Worm (Caenorhabditis elegans): ENCODE measurements around the gene dhc-4.

Gene dhc-4

DNA sequence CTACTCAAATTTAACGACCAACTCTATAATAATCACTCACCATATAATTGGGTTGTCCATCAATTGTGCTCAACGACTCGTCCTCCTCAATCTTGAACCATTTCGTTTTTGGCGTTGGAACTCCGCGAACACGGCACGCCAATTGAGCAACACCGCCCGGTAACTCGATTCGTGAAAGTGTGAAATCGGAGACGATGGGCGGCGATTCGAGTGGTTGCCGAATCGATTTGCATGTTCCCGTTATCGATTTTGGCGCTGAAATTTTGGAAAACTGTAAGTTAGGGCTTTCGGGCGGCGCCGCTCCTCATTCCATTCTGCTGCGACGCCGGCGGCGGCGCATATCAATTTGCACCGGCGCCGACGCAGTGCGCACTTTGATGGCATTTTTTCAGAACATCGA lies 18.0 kb upstream of the dhc-4 start:
- no peak for TF ChIP-seq flt-1 (GFP tag; IDR thresholded peaks at IDR 0.05)
- no peak for TF ChIP-seq tab-1 (GFP tag; IDR thresholded peaks at IDR 0.05)
- no peak for TF ChIP-seq ztf-23 (GFP tag; IDR thresholded peaks at IDR 0.05)
- no peak for TF ChIP-seq ref-1 (GFP tag; conservative IDR thresholded peaks at IDR 0.05)
- TF ChIP-seq cog-1 (tag; optimal IDR thresholded peaks at IDR 0.05): no peak
- TF ChIP-seq med-1 (GFP tag; optimal IDR thresholded peaks at IDR 0.05; ENCODE audit: insufficient read depth): no peak
- no peak for TF ChIP-seq ztf-29 (GFP tag; IDR thresholded peaks at IDR 0.05)
- TF ChIP-seq klf-2 (GFP tag; conservative IDR thresholded peaks at IDR 0.05): no peak
- no peak for TF ChIP-seq T22C8.4 (GFP tag; IDR thresholded peaks at IDR 0.05)

ce11 chrIII:10953160-10953559 lies 16.6 kb upstream of the dhc-4 start, which contains the start of gene zig-5:
Gene zig-5, minus strand, starts transcription at chrIII:10953508.
- no peak for TF ChIP-seq med-1 (GFP tag; optimal IDR thresholded peaks at IDR 0.05; ENCODE audit: insufficient read depth)
- TF ChIP-seq klf-2 (GFP tag; conservative IDR thresholded peaks at IDR 0.05): no peak
- TF ChIP-seq ref-1 (GFP tag; conservative IDR thresholded peaks at IDR 0.05): no peak
- TF ChIP-seq flt-1 (GFP tag; IDR thresholded peaks at IDR 0.05): no peak
- no peak for TF ChIP-seq cog-1 (tag; optimal IDR thresholded peaks at IDR 0.05)
- no peak for TF ChIP-seq ztf-23 (GFP tag; IDR thresholded peaks at IDR 0.05)
- no peak for TF ChIP-seq tab-1 (GFP tag; IDR thresholded peaks at IDR 0.05)
- TF ChIP-seq T22C8.4 (GFP tag; IDR thresholded peaks at IDR 0.05): no peak; the same call in 1 of the 2 replicates
- TF ChIP-seq ztf-29 (GFP tag; IDR thresholded peaks at IDR 0.05): no peak

DNA sequence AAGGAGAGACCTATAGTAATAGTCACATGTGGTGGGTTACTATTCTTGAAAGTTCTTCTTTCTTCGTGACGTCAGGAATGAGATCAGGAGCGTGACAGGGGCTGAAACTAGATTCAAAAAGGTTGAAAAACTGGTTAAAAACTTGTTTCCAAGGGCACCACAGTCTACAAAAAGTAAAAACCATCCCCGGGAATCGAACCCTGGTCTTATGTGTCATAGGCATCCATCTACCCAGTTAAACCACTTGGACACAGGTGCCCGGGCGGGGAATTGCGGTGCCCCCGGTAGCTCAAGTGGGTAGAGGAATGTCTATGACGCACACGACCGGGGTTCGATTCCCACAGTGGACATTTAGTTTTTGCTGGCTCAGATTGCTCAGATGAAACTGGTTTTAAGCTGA lies 12.5 kb upstream of the dhc-4 start:
- TF ChIP-seq ztf-23 (GFP tag; IDR thresholded peaks at IDR 0.05) (no peak), flt-1 (GFP tag; IDR thresholded peaks at IDR 0.05) (no peak), cog-1 (tag; optimal IDR thresholded peaks at IDR 0.05) (no peak), klf-2 (GFP tag; conservative IDR thresholded peaks at IDR 0.05) (no peak), T22C8.4 (GFP tag; IDR thresholded peaks at IDR 0.05) (no peak), med-1 (GFP tag; optimal IDR thresholded peaks at IDR 0.05; ENCODE audit: insufficient read depth) (no peak)

DNA sequence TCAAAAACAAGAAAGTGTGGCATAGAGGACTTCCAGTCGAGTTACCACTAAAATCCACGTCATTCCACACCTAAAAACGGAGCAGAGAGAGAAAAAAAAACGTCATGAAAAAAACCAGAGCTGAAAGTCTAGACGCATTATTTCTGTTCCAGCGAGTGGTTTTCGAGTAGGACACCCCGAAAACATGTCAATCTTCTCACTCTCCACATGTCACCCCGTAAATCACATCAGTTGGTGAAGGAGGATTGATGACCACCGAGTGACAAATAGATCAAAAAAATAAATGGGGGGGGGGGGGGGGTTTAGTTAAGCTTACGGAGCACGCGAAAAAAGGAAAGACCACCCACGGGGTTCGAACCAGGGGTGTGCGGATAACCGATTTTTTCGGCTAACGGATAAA lies 12.0 kb upstream of the dhc-4 start:
- TF ChIP-seq tab-1 (GFP tag; IDR thresholded peaks at IDR 0.05) (no peak), med-1 (GFP tag; optimal IDR thresholded peaks at IDR 0.05; ENCODE audit: insufficient read depth) (no peak), ztf-29 (GFP tag; IDR thresholded peaks at IDR 0.05) (no peak), ref-1 (GFP tag; conservative IDR thresholded peaks at IDR 0.05) (no peak), T22C8.4 (GFP tag; IDR thresholded peaks at IDR 0.05) (no peak), ztf-23 (GFP tag; IDR thresholded peaks at IDR 0.05) (no peak), klf-2 (GFP tag; conservative IDR thresholded peaks at IDR 0.05) (no peak), flt-1 (GFP tag; IDR thresholded peaks at IDR 0.05) (no peak), cog-1 (tag; optimal IDR thresholded peaks at IDR 0.05) (no peak)

DNA sequence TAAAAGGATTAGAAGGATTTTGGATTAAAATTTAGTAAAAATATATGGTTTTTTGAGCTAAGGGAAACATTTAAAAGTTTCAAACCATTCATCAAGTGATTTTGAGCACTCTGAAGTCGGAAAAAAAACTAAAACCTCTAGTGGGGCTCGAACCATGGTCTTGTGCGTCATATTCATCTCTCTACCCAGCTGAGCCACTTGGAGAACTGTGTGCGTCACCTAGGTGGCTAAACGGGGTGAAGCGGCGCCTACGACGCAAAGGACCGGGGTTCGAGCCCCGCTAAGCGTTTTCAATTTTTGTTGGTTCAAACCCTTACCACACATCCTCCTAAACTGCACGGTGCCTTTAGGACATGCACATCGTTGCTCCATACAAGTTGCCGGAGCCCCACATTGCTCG lies 9.4 kb upstream of the dhc-4 start:
- no peak for TF ChIP-seq tab-1 (GFP tag; IDR thresholded peaks at IDR 0.05)
- no peak for TF ChIP-seq klf-2 (GFP tag; conservative IDR thresholded peaks at IDR 0.05)
- no peak for TF ChIP-seq flt-1 (GFP tag; IDR thresholded peaks at IDR 0.05)
- TF ChIP-seq ztf-23 (GFP tag; IDR thresholded peaks at IDR 0.05): no peak
- TF ChIP-seq cog-1 (tag; optimal IDR thresholded peaks at IDR 0.05): no peak
- TF ChIP-seq med-1 (GFP tag; optimal IDR thresholded peaks at IDR 0.05; ENCODE audit: insufficient read depth): no peak
- TF ChIP-seq T22C8.4 (GFP tag; IDR thresholded peaks at IDR 0.05): no peak
- TF ChIP-seq ztf-29 (GFP tag; IDR thresholded peaks at IDR 0.05): no peak
- TF ChIP-seq ref-1 (GFP tag; conservative IDR thresholded peaks at IDR 0.05): no peak

- TF ChIP-seq klf-2 (GFP tag; conservative IDR thresholded peaks at IDR 0.05) (no peak), T22C8.4 (GFP tag; IDR thresholded peaks at IDR 0.05) (no peak), flt-1 (GFP tag; IDR thresholded peaks at IDR 0.05) (no peak), med-1 (GFP tag; optimal IDR thresholded peaks at IDR 0.05; ENCODE audit: insufficient read depth) (no peak), ref-1 (GFP tag; conservative IDR thresholded peaks at IDR 0.05) (no peak), ztf-23 (GFP tag; IDR thresholded peaks at IDR 0.05) (no peak), tab-1 (GFP tag; IDR thresholded peaks at IDR 0.05) (no peak), ztf-29 (GFP tag; IDR thresholded peaks at IDR 0.05) (no peak), cog-1 (tag; optimal IDR thresholded peaks at IDR 0.05) (no peak)
Observed at ce11 chrIII:10962910-10963309, 6.8 kb upstream of the dhc-4 start.

- TF ChIP-seq flt-1 (GFP tag; IDR thresholded peaks at IDR 0.05) (no peak), ref-1 (GFP tag; conservative IDR thresholded peaks at IDR 0.05) (no peak), klf-2 (GFP tag; conservative IDR thresholded peaks at IDR 0.05) (no peak), tab-1 (GFP tag; IDR thresholded peaks at IDR 0.05) (no peak)
Observed at ce11 chrIII:10967010-10967409, 2.7 kb upstream of the dhc-4 start, which contains the start of gene W05B2.2. Gene W05B2.2, minus strand, starts transcription at chrIII:10967110.

ce11 chrIII:10976580-10976979 lies 6.8 kb downstream of the dhc-4 start:
- no peak for TF ChIP-seq ref-1 (GFP tag; conservative IDR thresholded peaks at IDR 0.05)
- TF ChIP-seq cog-1 (tag; optimal IDR thresholded peaks at IDR 0.05): no peak
- TF ChIP-seq flt-1 (GFP tag; IDR thresholded peaks at IDR 0.05): no peak
- TF ChIP-seq tab-1 (GFP tag; IDR thresholded peaks at IDR 0.05): no peak
- TF ChIP-seq med-1 (GFP tag; optimal IDR thresholded peaks at IDR 0.05; ENCODE audit: insufficient read depth): no peak
- no peak for TF ChIP-seq ztf-29 (GFP tag; IDR thresholded peaks at IDR 0.05)
- no peak for TF ChIP-seq ztf-23 (GFP tag; IDR thresholded peaks at IDR 0.05)
- no peak for TF ChIP-seq klf-2 (GFP tag; conservative IDR thresholded peaks at IDR 0.05)
- no peak for TF ChIP-seq T22C8.4 (GFP tag; IDR thresholded peaks at IDR 0.05)

- no peak for TF ChIP-seq flt-1 (GFP tag; IDR thresholded peaks at IDR 0.05)
- TF ChIP-seq cog-1 (tag; optimal IDR thresholded peaks at IDR 0.05): no peak
- no peak for TF ChIP-seq ztf-23 (GFP tag; IDR thresholded peaks at IDR 0.05)
- TF ChIP-seq T22C8.4 (GFP tag; IDR thresholded peaks at IDR 0.05): no peak
Observed at ce11 chrIII:10981555-10981954, 11.8 kb downstream of the dhc-4 start.

DNA sequence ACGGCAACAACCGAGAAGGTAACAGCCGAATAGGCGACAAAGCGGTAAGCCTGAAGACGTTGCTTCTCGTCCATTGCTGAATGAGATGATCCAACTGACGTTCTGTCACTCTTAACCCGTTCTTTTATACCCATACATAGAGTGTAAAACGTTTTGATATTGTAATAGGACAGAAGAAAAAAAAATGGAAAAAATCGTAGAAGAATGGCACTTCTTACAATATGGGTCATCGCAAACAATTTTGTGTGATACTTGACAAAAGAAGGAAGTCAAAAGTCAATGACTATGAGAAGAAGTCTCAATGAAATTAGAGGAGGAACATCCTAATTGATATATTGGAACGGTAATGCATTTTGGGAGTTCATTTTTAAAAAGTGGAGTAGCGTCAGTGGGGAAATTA lies 13.4 kb downstream of the dhc-4 start, which contains the start of gene col-92:
TSS of gene col-92 (minus strand) at position 101 of the 400 bp plus-strand sequence.
- TF ChIP-seq klf-2 (GFP tag; conservative IDR thresholded peaks at IDR 0.05): no peak
- no peak for TF ChIP-seq ztf-23 (GFP tag; IDR thresholded peaks at IDR 0.05)
- TF ChIP-seq T22C8.4 (GFP tag; IDR thresholded peaks at IDR 0.05): no peak
- TF ChIP-seq med-1 (GFP tag; optimal IDR thresholded peaks at IDR 0.05; ENCODE audit: insufficient read depth): no peak
- TF ChIP-seq cog-1 (tag; optimal IDR thresholded peaks at IDR 0.05): no peak
- TF ChIP-seq ref-1 (GFP tag; conservative IDR thresholded peaks at IDR 0.05): no peak
- no peak for TF ChIP-seq ztf-29 (GFP tag; IDR thresholded peaks at IDR 0.05)
- TF ChIP-seq flt-1 (GFP tag; IDR thresholded peaks at IDR 0.05): no peak
- TF ChIP-seq tab-1 (GFP tag; IDR thresholded peaks at IDR 0.05): no peak

Measured in whole organism, midembryonic.